Worm (Caenorhabditis elegans) whole organism, L2 larva: ENCODE measurements around the gene brc-1.

Experiments used
- C34F6.9 ChIP-seq: fragments of 150-350 bp; optimal IDR thresholded peaks from 2 replicates; lab custom pipeline; 2014; ENCODE audit warnings: missing biosample characterization, missing genetic modification characterization
- snpc-4 ChIP-seq: fragments of 150-350 bp; optimal IDR thresholded peaks from 2 replicates; lab custom pipeline; 2014; ENCODE audit warnings: missing biosample characterization, missing genetic modification characterization

ce11 chrIII:3821969-3822453, 40.8 kb downstream of the brc-1 start, which contains the start of gene amx-1:
- TF ChIP-seq C34F6.9 (no peak), snpc-4 (no peak)
